Worm (Caenorhabditis elegans) whole organism, mixed stage, embryonic: ENCODE results near the gene str-136.

ENCODE experiments used
- M03D4.4 ChIP-seq: sonication (generic microtip); optimal IDR thresholded peaks from 2 replicates; lab custom pipeline; 2017; ENCODE audit warnings: mild to moderate bottlenecking, missing genetic modification characterization, missing compliant biosample characterization
- bed-3 ChIP-seq: fragments of 200-800 bp; sonication (Bioruptor generic); optimal IDR thresholded peaks from 3 replicates; lab custom pipeline; 2018; ENCODE audit warnings: mild to moderate bottlenecking, missing genetic modification characterization, moderate library complexity, missing compliant biosample characterization
- ceh-39 ChIP-seq: fragments of 150-350 bp; optimal IDR thresholded peaks from 2 replicates; lab custom pipeline; 2014; ENCODE audit warnings: missing biosample characterization, missing genetic modification characterization
- ceh-43 ChIP-seq: fragments of 200-800 bp; sonication (Bioruptor generic); optimal IDR thresholded peaks from 2 replicates; lab custom pipeline; 2018; ENCODE audit warnings: mild to moderate bottlenecking, missing genetic modification characterization, moderate library complexity, missing compliant biosample characterization
- ceh-83 ChIP-seq: fragments of 200-800 bp; sonication (Bioruptor generic); optimal IDR thresholded peaks from 2 replicates; lab custom pipeline; 2018; ENCODE audit warnings: mild to moderate bottlenecking, missing genetic modification characterization, missing compliant biosample characterization
- ces-1 ChIP-seq: fragments of 150-350 bp; optimal IDR thresholded peaks from 2 replicates; lab custom pipeline; 2014; ENCODE audit warnings: missing biosample characterization, missing genetic modification reagents, missing genetic modification characterization
- cnd-1 ChIP-seq: fragments of 200-800 bp; sonication (Bioruptor generic); optimal IDR thresholded peaks from 2 replicates; lab custom pipeline; 2018; ENCODE audit warnings: mild to moderate bottlenecking, missing genetic modification characterization, missing compliant biosample characterization
- drap-1 ChIP-seq: fragments of 200-800 bp; sonication (Bioruptor generic); optimal IDR thresholded peaks from 3 replicates; lab custom pipeline; 2018; ENCODE audit warnings: mild to moderate bottlenecking, missing genetic modification characterization, missing compliant biosample characterization
- elt-3 ChIP-seq: fragments of 150-350 bp; optimal IDR thresholded peaks from 2 replicates; lab custom pipeline; 2014; ENCODE audit warnings: missing biosample characterization, missing genetic modification characterization
- flh-1 ChIP-seq: fragments of 200-800 bp; sonication (Bioruptor generic); optimal IDR thresholded peaks from 2 replicates; lab custom pipeline; 2018; ENCODE audit warnings: mild to moderate bottlenecking, missing genetic modification characterization, moderate library complexity, missing compliant biosample characterization
- ham-2 ChIP-seq: fragments of 200-800 bp; sonication (Bioruptor generic); optimal IDR thresholded peaks from 2 replicates; lab custom pipeline; 2018; ENCODE audit warnings: mild to moderate bottlenecking, missing genetic modification characterization, missing compliant biosample characterization
- lin-13 ChIP-seq: fragments of 150-350 bp; optimal IDR thresholded peaks from 2 replicates; lab custom pipeline; 2014; ENCODE audit warnings: missing biosample characterization, missing genetic modification characterization
- lin-32 ChIP-seq: fragments of 200-800 bp; sonication (Bioruptor generic); optimal IDR thresholded peaks from 2 replicates; lab custom pipeline; 2018; ENCODE audit warnings: mild to moderate bottlenecking, missing genetic modification characterization, missing compliant biosample characterization
- lsy-2 ChIP-seq: fragments of 150-350 bp; optimal IDR thresholded peaks from 2 replicates; lab custom pipeline; 2014; ENCODE audit warnings: missing biosample characterization, missing genetic modification characterization
- mab-5 ChIP-seq: fragments of 150-350 bp; optimal IDR thresholded peaks from 2 replicates; lab custom pipeline; 2014; ENCODE audit warnings: missing biosample characterization, missing genetic modification characterization
- mep-1 ChIP-seq: fragments of 150-350 bp; optimal IDR thresholded peaks from 2 replicates; lab custom pipeline; 2017; ENCODE audit warnings: missing biosample characterization, missing genetic modification reagents, missing genetic modification characterization, inconsistent platforms
- mls-2 ChIP-seq: sonication (generic microtip); optimal IDR thresholded peaks from 2 replicates; lab custom pipeline; 2016; ENCODE audit warnings: mild to moderate bottlenecking, missing genetic modification characterization, moderate library complexity, missing compliant biosample characterization
- nhr-12 ChIP-seq: fragments of 150-350 bp; optimal IDR thresholded peaks from 2 replicates; lab custom pipeline; 2014; ENCODE audit warnings: missing biosample characterization, missing genetic modification characterization
- nhr-2 ChIP-seq: fragments of 150-350 bp; optimal IDR thresholded peaks from 2 replicates; lab custom pipeline; 2014; ENCODE audit warnings: missing biosample characterization, missing genetic modification characterization
- nhr-28 ChIP-seq: fragments of 150-350 bp; optimal IDR thresholded peaks from 2 replicates; lab custom pipeline; 2014; ENCODE audit warnings: missing biosample characterization, missing genetic modification characterization
- nhr-76 ChIP-seq: sonication (generic microtip); optimal IDR thresholded peaks from 2 replicates; lab custom pipeline; 2017; ENCODE audit warnings: missing biosample characterization, missing genetic modification characterization
- pha-4 ChIP-seq: fragments of 150-350 bp; optimal IDR thresholded peaks from 2 replicates; lab custom pipeline; 2018; ENCODE audit warnings: missing biosample characterization, missing genetic modification reagents, missing genetic modification characterization
- sem-2 ChIP-seq: fragments of 200-800 bp; sonication (Bioruptor generic); optimal IDR thresholded peaks from 2 replicates; lab custom pipeline; 2018; ENCODE audit warnings: mild to moderate bottlenecking, missing genetic modification characterization, missing compliant biosample characterization
- snpc-4 ChIP-seq: fragments of 150-350 bp; optimal IDR thresholded peaks from 2 replicates; lab custom pipeline; 2014; ENCODE audit warnings: missing biosample characterization, missing genetic modification characterization
- sptf-1 ChIP-seq: sonication (generic microtip); optimal IDR thresholded peaks from 2 replicates; lab custom pipeline; 2017; ENCODE audit warnings: mild to moderate bottlenecking, missing genetic modification characterization, moderate library complexity, missing compliant biosample characterization
- tbx-8 ChIP-seq: fragments of 200-800 bp; sonication (Bioruptor generic); optimal IDR thresholded peaks from 2 replicates; lab custom pipeline; 2018; ENCODE audit warnings: mild to moderate bottlenecking, missing genetic modification characterization, moderate library complexity, missing compliant biosample characterization
- unc-39 ChIP-seq: fragments of 150-350 bp; optimal IDR thresholded peaks from 2 replicates; lab custom pipeline; 2014; ENCODE audit warnings: missing biosample characterization, missing genetic modification characterization
- unc-62 ChIP-seq: fragments of 150-350 bp; optimal IDR thresholded peaks from 2 replicates; lab custom pipeline; 2014; ENCODE audit warnings: missing biosample characterization, missing genetic modification reagents, missing genetic modification characterization
- zip-8 ChIP-seq: fragments of 150-350 bp; optimal IDR thresholded peaks from 2 replicates; lab custom pipeline; 2014; ENCODE audit warnings: missing biosample characterization, missing genetic modification characterization
- ztf-11 ChIP-seq: fragments of 150-350 bp; optimal IDR thresholded peaks from 2 replicates; lab custom pipeline; 2014; ENCODE audit warnings: missing biosample characterization, missing genetic modification characterization

str-136 gene

ce11 chrV:8288125-8288806 lies 9.5 kb upstream of the str-136 start:
- no peak for TF ChIP-seq unc-62
- TF ChIP-seq mab-5 (tag; lab: Kevin White, UChicago) = no peak
- no peak for TF ChIP-seq nhr-28 (tag; lab: Kevin White, UChicago)
- TF ChIP-seq nhr-76 (tag; lab: Kevin White, UChicago) = no peak
- TF ChIP-seq mls-2 (tag; lab: Kevin White, UChicago) = no peak
- no peak for TF ChIP-seq zip-8 (tag; lab: Kevin White, UChicago)
- TF ChIP-seq ztf-11 = no peak
- TF ChIP-seq lsy-2 = no peak
- TF ChIP-seq ces-1 (GFP tag; lab: Kevin White, UChicago) = no peak

- TF ChIP-seq unc-62 (no peak), elt-3 (tag; lab: Kevin White, UChicago) (no peak), drap-1 (GFP tag; lab: Kevin White, UChicago) (no peak), zip-8 (tag; lab: Kevin White, UChicago) (no peak), cnd-1 (tag; lab: Kevin White, UChicago) (no peak), M03D4.4 (tag; lab: Kevin White, UChicago) (no peak), pha-4 (tag; lab: Kevin White, UChicago) (no peak), flh-1 (GFP tag; lab: Kevin White, UChicago) (no peak), snpc-4 (tag; lab: Kevin White, UChicago) (no peak), mls-2 (tag; lab: Kevin White, UChicago) (no peak), tbx-8 (GFP tag; lab: Kevin White, UChicago) (no peak), ceh-39 (tag; lab: Kevin White, UChicago) (no peak), bed-3 (no peak), ham-2 (no peak), sem-2 (GFP tag; lab: Kevin White, UChicago) (no peak), mep-1 (tag; lab: Kevin White, UChicago) (no peak), nhr-2 (tag; lab: Kevin White, UChicago) (no peak), lin-13 (tag; lab: Kevin White, UChicago) (no peak), unc-39 (tag; lab: Kevin White, UChicago) (no peak), mab-5 (tag; lab: Kevin White, UChicago) (no peak)
Measured at ce11 chrV:8285455-8285854, 6.7 kb upstream of the str-136 start.

ce11 chrV:8284800-8285199 lies 6.1 kb upstream of the str-136 start, which contains the start of gene slc-17.5:
TSS of gene slc-17.5 (minus strand) at chrV:8284900.
- TF ChIP-seq ces-1 (GFP tag; lab: Kevin White, UChicago) (no peak), elt-3 (tag; lab: Kevin White, UChicago) (no peak), M03D4.4 (tag; lab: Kevin White, UChicago) (no peak), sptf-1 (tag; lab: Kevin White, UChicago) (no peak), tbx-8 (GFP tag; lab: Kevin White, UChicago) (no peak), unc-39 (tag; lab: Kevin White, UChicago) (no peak), mls-2 (tag; lab: Kevin White, UChicago) (no peak), mep-1 (tag; lab: Kevin White, UChicago) (no peak), nhr-76 (tag; lab: Kevin White, UChicago) (no peak), ceh-43 (GFP tag; lab: Kevin White, UChicago) (no peak), drap-1 (GFP tag; lab: Kevin White, UChicago) (no peak), ceh-83 (no peak), unc-62 (no peak), nhr-2 (tag; lab: Kevin White, UChicago) (no peak), snpc-4 (tag; lab: Kevin White, UChicago) (no peak)
- TF ChIP-seq, all 35 proteins: peak for 0

ce11 chrV:8282933-8283332 lies 4.2 kb upstream of the str-136 start:
- no peak for TF ChIP-seq snpc-4 (tag; lab: Kevin White, UChicago)
- TF ChIP-seq mls-2 (tag; lab: Kevin White, UChicago) = no peak
- no peak for TF ChIP-seq nhr-76 (tag; lab: Kevin White, UChicago)
- no peak for TF ChIP-seq bed-3
- TF ChIP-seq drap-1 (GFP tag; lab: Kevin White, UChicago) = no peak
- no peak for TF ChIP-seq ceh-43 (GFP tag; lab: Kevin White, UChicago)
- no peak for TF ChIP-seq mep-1 (tag; lab: Kevin White, UChicago)
- TF ChIP-seq lsy-2 = no peak
- TF ChIP-seq nhr-12 (tag; lab: Kevin White, UChicago) = no peak
- TF ChIP-seq M03D4.4 (tag; lab: Kevin White, UChicago) = no peak
- TF ChIP-seq nhr-2 (tag; lab: Kevin White, UChicago) = no peak
- no peak for TF ChIP-seq ceh-83
- TF ChIP-seq lin-13 (tag; lab: Kevin White, UChicago) = no peak
- TF ChIP-seq ham-2 = no peak
- TF ChIP-seq sem-2 (GFP tag; lab: Kevin White, UChicago) = no peak
- TF ChIP-seq lin-32 (GFP tag; lab: Kevin White, UChicago) = no peak
